Fruit fly (Drosophila melanogaster): Measurements from ENCODE around the gene bnb.
A peak's percentile ranks its signal among the peaks of the same experiment; 100 is the strongest.

bnb gene

dm6 chrX:18788143-18788745, 9.2 kb downstream of the bnb start, which contains the start of the genes CG6961 and S6KL (continued):
- TF ChIP-seq CG3407 (GFP tag; optimal IDR thresholded peaks at IDR 0.05) = no peak
- TF ChIP-seq phol (tag; optimal IDR thresholded peaks at IDR 0.05) = peak; percentile 53
- TF ChIP-seq pita (GFP tag; optimal IDR thresholded peaks at IDR 0.05) = no peak
- no peak for TF ChIP-seq dm (GFP tag; optimal IDR thresholded peaks at IDR 0.05)
- TF ChIP-seq CG6689 (GFP tag; IDR thresholded peaks at IDR 0.05) = no peak
- TF ChIP-seq onecut (GFP tag; IDR thresholded peaks at IDR 0.05) = no peak
- TF ChIP-seq Side (GFP tag; optimal IDR thresholded peaks at IDR 0.05) = no peak
- no peak for TF ChIP-seq E2f1 (GFP tag; IDR thresholded peaks at IDR 0.05)
- no peak for TF ChIP-seq Camta (GFP tag; optimal IDR thresholded peaks at IDR 0.05)
- no peak for TF ChIP-seq dysf (GFP tag; IDR thresholded peaks at IDR 0.05)
- TF ChIP-seq CG7987 (GFP tag; optimal IDR thresholded peaks at IDR 0.05) = no peak
- TF ChIP-seq bcd (GFP tag; optimal IDR thresholded peaks at IDR 0.05) = no peak
- no peak for TF ChIP-seq Atf6 (GFP tag; IDR thresholded peaks at IDR 0.05)
- TF ChIP-seq CG4282 (GFP tag; optimal IDR thresholded peaks at IDR 0.05) = no peak
- TF ChIP-seq Dad (GFP tag; optimal IDR thresholded peaks at IDR 0.05) = no peak
- no peak for TF ChIP-seq mam (GFP tag; optimal IDR thresholded peaks at IDR 0.05)
- no peak for TF ChIP-seq CG11247 (GFP tag; IDR thresholded peaks at IDR 0.05)
- no peak for TF ChIP-seq h (optimal IDR thresholded peaks at IDR 0.05)
- TF ChIP-seq eyg (GFP tag; optimal IDR thresholded peaks at IDR 0.05) = no peak
- TF ChIP-seq Lhr (GFP tag; optimal IDR thresholded peaks at IDR 0.05) = peak; percentile 76
- TF ChIP-seq CG17568 (GFP tag; optimal IDR thresholded peaks at IDR 0.05) = no peak
- TF ChIP-seq lbe (GFP tag; optimal IDR thresholded peaks at IDR 0.05) = no peak
- TF ChIP-seq gsb (GFP tag; IDR thresholded peaks at IDR 0.05) = no peak
- TF ChIP-seq CG1233 (GFP tag; optimal IDR thresholded peaks at IDR 0.05) = no peak
- no peak for TF ChIP-seq CG10321 (GFP tag; IDR thresholded peaks at IDR 0.05)
- no peak for TF ChIP-seq CG11093 (GFP tag; IDR thresholded peaks at IDR 0.05)
- TF ChIP-seq Mrtf (GFP tag; IDR thresholded peaks at IDR 0.05) = no peak
- TF ChIP-seq ttk (GFP tag; IDR thresholded peaks at IDR 0.05) = no peak
- TF ChIP-seq aop (GFP tag; IDR thresholded peaks at IDR 0.05) = no peak
- no peak for TF ChIP-seq luna (GFP tag; optimal IDR thresholded peaks at IDR 0.05)
- peak; percentile 10 for TF ChIP-seq HmgZ (tag; optimal IDR thresholded peaks at IDR 0.05)
- TF ChIP-seq CG30431 (GFP tag; optimal IDR thresholded peaks at IDR 0.05) = no peak
- TF ChIP-seq tin (GFP tag; optimal IDR thresholded peaks at IDR 0.05) = no peak
- no peak for TF ChIP-seq oc (tag; optimal IDR thresholded peaks at IDR 0.05)
- TF ChIP-seq pfk (GFP tag; optimal IDR thresholded peaks at IDR 0.05) = peak; percentile 74
- TF ChIP-seq Nf-YA (GFP tag; IDR thresholded peaks at IDR 0.05) = no peak
- no peak for TF ChIP-seq CG42726 (GFP tag; IDR thresholded peaks at IDR 0.05; ENCODE audit: partially characterized antibody)
- TF ChIP-seq stc (GFP tag; IDR thresholded peaks at IDR 0.05) = no peak
- TF ChIP-seq CG34224 (GFP tag; IDR thresholded peaks at IDR 0.05; ENCODE audit: partially characterized antibody) = peak; percentile 61; the same call in 2 of the 3 replicates
- TF ChIP-seq sima (GFP tag; optimal IDR thresholded peaks at IDR 0.05) = no peak
- no peak for TF ChIP-seq CG6683 (GFP tag; optimal IDR thresholded peaks at IDR 0.05)
- TF ChIP-seq fd3F (GFP tag; optimal IDR thresholded peaks at IDR 0.05) = no peak
- no peak for TF ChIP-seq gsb-n (tag; optimal IDR thresholded peaks at IDR 0.05)
- no peak for TF ChIP-seq GATAe (GFP tag; conservative IDR thresholded peaks at IDR 0.05)
- no peak for TF ChIP-seq Stat92E (GFP tag; optimal IDR thresholded peaks at IDR 0.05)
- TF ChIP-seq pb (GFP tag; optimal IDR thresholded peaks at IDR 0.05) = no peak
- no peak for TF ChIP-seq CG7928 (GFP tag; optimal IDR thresholded peaks at IDR 0.05)
- no peak for TF ChIP-seq CG18619 (GFP tag; optimal IDR thresholded peaks at IDR 0.05)
- TF ChIP-seq nerfin-2 (GFP tag; IDR thresholded peaks at IDR 0.05; ENCODE audit: partially characterized antibody) = peak; percentile 49; the same call in 1 of the 2 replicates
- TF ChIP-seq CG8089 (GFP tag; optimal IDR thresholded peaks at IDR 0.05) = no peak
- no peak for TF ChIP-seq CTCF (GFP tag; optimal IDR thresholded peaks at IDR 0.05)
- TF ChIP-seq CG17359 (tag; optimal IDR thresholded peaks at IDR 0.05) = no peak
